Worm (Caenorhabditis elegans) whole organism, L1 larva: Measurements from ENCODE around the gene thn-1.

ENCODE experiments used
- C16A3.4 ChIP-seq: fragments of 150-350 bp; optimal IDR thresholded peaks from 2 replicates; lab custom pipeline; 2014; ENCODE audit warnings: missing biosample characterization, missing genetic modification characterization
- F16B12.6 ChIP-seq: fragments of 150-350 bp; optimal IDR thresholded peaks from 2 replicates; lab custom pipeline; 2014; ENCODE audit warnings: missing biosample characterization, missing genetic modification characterization
- aly-2 ChIP-seq: fragments of 150-350 bp; optimal IDR thresholded peaks from 2 replicates; lab custom pipeline; 2014; ENCODE audit warnings: missing biosample characterization, missing genetic modification characterization
- blmp-1 ChIP-seq: fragments of 150-350 bp; optimal IDR thresholded peaks from 2 replicates; lab custom pipeline; 2014; ENCODE audit warnings: missing biosample characterization, missing genetic modification characterization
- ceh-63 ChIP-seq: fragments of 200-800 bp; sonication (Bioruptor generic); optimal IDR thresholded peaks from 2 replicates; lab custom pipeline; 2018; ENCODE audit warnings: mild to moderate bottlenecking, missing genetic modification characterization, missing compliant biosample characterization
- ceh-82 ChIP-seq, 3 experiments: fragments of 150-350 bp in 1 of 3; sonication (generic microtip) in 2 of 3; optimal IDR thresholded peaks; 2 replicates each; lab custom pipeline; 2014 to 2017; ENCODE audit warnings: missing biosample characterization in 3 of 3, missing genetic modification characterization in 3 of 3
- ceh-88 ChIP-seq: fragments of 200-800 bp; sonication (Bioruptor generic); IDR thresholded peaks from 2 replicates; pipeline ENCODE4 v1.3.6; 2022; ENCODE audit warnings: missing genetic modification characterization, missing compliant biosample characterization
- ces-1 ChIP-seq: fragments of 150-350 bp; optimal IDR thresholded peaks from 2 replicates; lab custom pipeline; 2014; ENCODE audit warnings: missing biosample characterization, missing genetic modification reagents, missing genetic modification characterization
- dpl-1 ChIP-seq, 3 experiments: fragments of 150-350 bp in 2 of 3; sonication (generic microtip) in 1 of 3; optimal IDR thresholded peaks; 2 replicates each; lab custom pipeline; 2014 to 2017; ENCODE audit warnings: missing biosample characterization in 3 of 3, missing genetic modification characterization in 3 of 3, missing genetic modification reagents in 3 of 3
- dsc-1 ChIP-seq: sonication (generic microtip); optimal IDR thresholded peaks from 2 replicates; lab custom pipeline; 2016; ENCODE audit warnings: mild to moderate bottlenecking, missing genetic modification characterization, missing compliant biosample characterization
- egl-13 ChIP-seq: sonication (generic microtip); optimal IDR thresholded peaks from 2 replicates; lab custom pipeline; 2016; ENCODE audit warnings: missing genotype, missing genetic modification reagents, missing genetic modification characterization, missing compliant biosample characterization
- egl-27 ChIP-seq, 2 experiments: fragments of 150-350 bp in 1 of 2; sonication (generic microtip); optimal IDR thresholded peaks; 3 replicates each; lab custom pipeline; 2017 to 2018; ENCODE audit warnings: missing biosample characterization in 2 of 2, missing genetic modification characterization in 2 of 2, missing genetic modification reagents in 2 of 2
- elt-3 ChIP-seq, 6 experiments: fragments of 150-350 bp in 1 of 6; sonication (generic microtip); optimal IDR thresholded peaks; 2 replicates each; lab custom pipeline; 2017 to 2018; ENCODE audit warnings: missing biosample characterization in 6 of 6, missing genetic modification characterization in 6 of 6, inconsistent platforms in 1 of 6
- ets-5 ChIP-seq: fragments of 200-800 bp; sonication (Bioruptor generic); IDR thresholded peaks from 2 replicates; pipeline ENCODE4 v1.3.6; 2022; ENCODE audit warnings: missing genetic modification characterization, missing compliant biosample characterization
- fkh-4 ChIP-seq: sonication (generic microtip); optimal IDR thresholded peaks from 2 replicates; lab custom pipeline; 2016; ENCODE audit warnings: missing compliant biosample characterization, missing genetic modification characterization, borderline replicate concordance
- hlh-4 ChIP-seq: sonication (generic microtip); optimal IDR thresholded peaks from 2 replicates; lab custom pipeline; 2016; ENCODE audit warnings: mild to moderate bottlenecking, missing genetic modification characterization, missing compliant biosample characterization
- isw-1 ChIP-seq: fragments of 200-800 bp; sonication (Bioruptor generic); IDR thresholded peaks from 2 replicates; pipeline ENCODE4 v1.3.6; 2022; ENCODE audit warnings: missing genetic modification characterization, missing compliant biosample characterization
- jun-1 ChIP-seq: fragments of 150-350 bp; optimal IDR thresholded peaks from 2 replicates; lab custom pipeline; 2014; ENCODE audit warnings: missing biosample characterization, missing genetic modification reagents, missing genetic modification characterization
- lin-13 ChIP-seq: fragments of 150-350 bp; optimal IDR thresholded peaks from 2 replicates; lab custom pipeline; 2014; ENCODE audit warnings: missing biosample characterization, missing genetic modification reagents, missing genetic modification characterization
- lin-14 ChIP-seq: fragments of 200-800 bp; sonication (Bioruptor generic); optimal IDR thresholded peaks from 2 replicates; lab custom pipeline; 2018; ENCODE audit warnings: mild to moderate bottlenecking, missing genetic modification characterization, moderate library complexity, missing compliant biosample characterization
- lin-39 ChIP-seq: fragments of 150-350 bp; optimal IDR thresholded peaks from 2 replicates; lab custom pipeline; 2014; ENCODE audit warnings: missing biosample characterization, missing genetic modification reagents, missing genetic modification characterization
- mdl-1 ChIP-seq, 2 experiments: fragments of 150-350 bp; optimal IDR thresholded peaks; 2 replicates each; lab custom pipeline; 2014 to 2017; ENCODE audit warnings: missing biosample characterization in 2 of 2, missing genetic modification characterization in 2 of 2, inconsistent platforms in 1 of 2
- mef-2 ChIP-seq: fragments of 150-350 bp; optimal IDR thresholded peaks from 2 replicates; lab custom pipeline; 2014; ENCODE audit warnings: missing biosample characterization, missing genetic modification characterization
- mep-1 ChIP-seq: fragments of 150-350 bp; optimal IDR thresholded peaks from 2 replicates; lab custom pipeline; 2014; ENCODE audit warnings: missing biosample characterization, missing genetic modification characterization
- nhr-11 ChIP-seq: fragments of 150-350 bp; optimal IDR thresholded peaks from 2 replicates; lab custom pipeline; 2014; ENCODE audit warnings: missing biosample characterization, missing genetic modification characterization
- nhr-19 ChIP-seq: fragments of 200-800 bp; sonication (Bioruptor generic); conservative IDR thresholded peaks from 2 replicates; pipeline ENCODE4 v1.3.6; 2022; ENCODE audit warnings: missing genetic modification characterization, missing compliant biosample characterization
- nhr-20 ChIP-seq: sonication (generic microtip); optimal IDR thresholded peaks from 2 replicates; lab custom pipeline; 2016; ENCODE audit warnings: mild to moderate bottlenecking, missing genetic modification characterization, missing compliant biosample characterization
- nhr-47 ChIP-seq: sonication (generic microtip); optimal IDR thresholded peaks from 2 replicates; lab custom pipeline; 2016; ENCODE audit warnings: mild to moderate bottlenecking, missing genetic modification characterization, moderate library complexity, missing compliant biosample characterization
- nhr-71 ChIP-seq: sonication (generic microtip); optimal IDR thresholded peaks from 2 replicates; lab custom pipeline; 2016; ENCODE audit warnings: mild to moderate bottlenecking, missing genetic modification characterization, moderate library complexity, missing compliant biosample characterization
- nhr-77 ChIP-seq: fragments of 150-350 bp; optimal IDR thresholded peaks from 2 replicates; lab custom pipeline; 2014; ENCODE audit warnings: missing biosample characterization, missing genetic modification characterization
- nhr-84 ChIP-seq: sonication (generic microtip); optimal IDR thresholded peaks from 2 replicates; lab custom pipeline; 2017; ENCODE audit warnings: missing biosample characterization, missing genetic modification characterization
- nhr-85 ChIP-seq: sonication (generic microtip); peaks from one replicate; lab custom pipeline; 2016; ENCODE audit warnings: missing genetic modification characterization, inconsistent platforms, missing compliant biosample characterization
- pax-3 ChIP-seq: fragments of 200-800 bp; sonication (Bioruptor generic); optimal IDR thresholded peaks from 2 replicates; lab custom pipeline; 2018; ENCODE audit warnings: mild to moderate bottlenecking, missing genetic modification characterization, moderate library complexity, missing compliant biosample characterization
- pqm-1 ChIP-seq: sonication (generic microtip); optimal IDR thresholded peaks from 3 replicates; lab custom pipeline; 2017; ENCODE audit warnings: missing biosample characterization, missing genetic modification characterization
- snu-23 ChIP-seq: sonication (generic microtip); optimal IDR thresholded peaks from 2 replicates; lab custom pipeline; 2016; ENCODE audit warnings: missing genetic modification characterization, missing compliant biosample characterization
- sup-37 ChIP-seq: fragments of 200-800 bp; sonication (Bioruptor generic); optimal IDR thresholded peaks from 2 replicates; lab custom pipeline; 2018; ENCODE audit warnings: mild to moderate bottlenecking, missing genetic modification characterization, missing compliant biosample characterization
- swsn-7 ChIP-seq: sonication (generic microtip); optimal IDR thresholded peaks from 2 replicates; lab custom pipeline; 2016; ENCODE audit warnings: missing genetic modification characterization, missing compliant biosample characterization
- unc-130 ChIP-seq: fragments of 150-350 bp; optimal IDR thresholded peaks from 2 replicates; lab custom pipeline; 2017; ENCODE audit warnings: missing biosample characterization, missing genetic modification characterization, inconsistent platforms
- unc-30 ChIP-seq: sonication (generic microtip); optimal IDR thresholded peaks from 2 replicates; lab custom pipeline; 2017; ENCODE audit warnings: missing biosample characterization, missing genetic modification characterization
- unc-86 ChIP-seq: sonication (generic microtip); optimal IDR thresholded peaks from 2 replicates; lab custom pipeline; 2016; ENCODE audit warnings: missing genetic modification characterization, missing compliant biosample characterization
- vab-15 ChIP-seq: sonication (generic microtip); optimal IDR thresholded peaks from 2 replicates; lab custom pipeline; 2017; ENCODE audit warnings: missing genotype, mild to moderate bottlenecking, missing genetic modification characterization, missing compliant biosample characterization
- zip-4 ChIP-seq: fragments of 200-800 bp; sonication (Bioruptor generic); optimal IDR thresholded peaks from 2 replicates; lab custom pipeline; 2018; ENCODE audit warnings: mild to moderate bottlenecking, missing genetic modification characterization, moderate library complexity, missing compliant biosample characterization
- ztf-11 ChIP-seq, 2 experiments: sonication (generic microtip); optimal IDR thresholded peaks; 2 replicates each; lab custom pipeline; 2016 to 2017; ENCODE audit warnings: missing genetic modification characterization in 2 of 2, missing biosample characterization in 1 of 2, missing compliant biosample characterization in 1 of 2

Gene thn-1

ce11 chrIV:12404137-12404536 lies 24.3 kb downstream of the thn-1 start, which contains the start of gene gex-3 (continued):
- TF ChIP-seq fkh-4 (tag; lab: Kevin White, UChicago) (no peak), ets-5 (GFP tag; lab: Robert Waterston, UW) (no peak), pqm-1 (tag; lab: Kevin White, UChicago) (no peak), dsc-1 (tag; lab: Kevin White, UChicago) (peak; percentile 63), ceh-82 (tag; optimal IDR thresholded peaks at IDR 0.05; lab: Kevin White, UChicago) (peak; percentile 66 to 89 (median 75)), aly-2 (tag; lab: Kevin White, UChicago) (peak; percentile 61), pax-3 (peak; percentile 28), nhr-11 (tag; lab: Kevin White, UChicago) (no peak), vab-15 (tag; lab: Kevin White, UChicago) (peak; percentile 88), lin-13 (GFP tag; lab: Kevin White, UChicago) (peak; percentile 89), isw-1 (GFP tag; lab: Robert Waterston, UW) (peak; percentile 80), elt-3 (tag; optimal IDR thresholded peaks at IDR 0.05; lab: Kevin White, UChicago) (peak in 2 of 6 experiments; percentile 5 to 48), unc-130 (tag; lab: Kevin White, UChicago) (peak; percentile 84), dpl-1 (GFP tag; optimal IDR thresholded peaks at IDR 0.05; lab: Kevin White, UChicago) (peak; percentile 93 to 96 (median 96)), sup-37 (GFP tag; lab: Kevin White, UChicago) (no peak), unc-30 (tag; lab: Kevin White, UChicago) (no peak), hlh-4 (tag; lab: Kevin White, UChicago) (no peak), unc-86 (tag; lab: Kevin White, UChicago) (peak; percentile 67), zip-4 (GFP tag; lab: Kevin White, UChicago) (no peak), mdl-1 (tag; optimal IDR thresholded peaks at IDR 0.05; lab: Kevin White, UChicago) (peak in 1 of 2 experiments; percentile 75), nhr-47 (tag; lab: Kevin White, UChicago) (peak; percentile 83), ztf-11 (tag; optimal IDR thresholded peaks at IDR 0.05; lab: Kevin White, UChicago) (peak in 1 of 2 experiments; percentile 59), egl-27 (tag; optimal IDR thresholded peaks at IDR 0.05; lab: Kevin White, UChicago) (no peak), nhr-77 (peak; percentile 81), ceh-63 (GFP tag; lab: Kevin White, UChicago) (no peak), lin-39 (tag; lab: Kevin White, UChicago) (peak; percentile 33), mep-1 (tag; lab: Kevin White, UChicago) (peak; percentile 89), nhr-20 (tag; lab: Kevin White, UChicago) (peak; percentile 77), snu-23 (GFP tag; lab: Kevin White, UChicago) (peak; percentile 88), blmp-1 (no peak), swsn-7 (tag; lab: Kevin White, UChicago) (peak; percentile 75), egl-13 (tag; lab: Kevin White, UChicago) (no peak), C16A3.4 (peak; percentile 96), ceh-88 (GFP tag; lab: Robert Waterston, UW) (no peak), nhr-85 (tag; lab: Kevin White, UChicago) (peak; percentile 86), lin-14 (peak; percentile 85), nhr-84 (no peak), nhr-19 (GFP tag; lab: Robert Waterston, UW) (peak; percentile 72), jun-1 (peak; percentile 75), ces-1 (GFP tag; lab: Kevin White, UChicago) (peak; percentile 89), nhr-71 (tag; lab: Kevin White, UChicago) (peak; percentile 87), F16B12.6 (tag; lab: Kevin White, UChicago) (peak; percentile 53), mef-2 (no peak)
- TF ChIP-seq, all 84 proteins: peak for 50
